Fruit fly (Drosophila melanogaster): ENCODE results near the gene Gal.
A peak's percentile ranks its signal among the peaks of the same experiment; 100 is the strongest.

The Gal gene

DNA sequence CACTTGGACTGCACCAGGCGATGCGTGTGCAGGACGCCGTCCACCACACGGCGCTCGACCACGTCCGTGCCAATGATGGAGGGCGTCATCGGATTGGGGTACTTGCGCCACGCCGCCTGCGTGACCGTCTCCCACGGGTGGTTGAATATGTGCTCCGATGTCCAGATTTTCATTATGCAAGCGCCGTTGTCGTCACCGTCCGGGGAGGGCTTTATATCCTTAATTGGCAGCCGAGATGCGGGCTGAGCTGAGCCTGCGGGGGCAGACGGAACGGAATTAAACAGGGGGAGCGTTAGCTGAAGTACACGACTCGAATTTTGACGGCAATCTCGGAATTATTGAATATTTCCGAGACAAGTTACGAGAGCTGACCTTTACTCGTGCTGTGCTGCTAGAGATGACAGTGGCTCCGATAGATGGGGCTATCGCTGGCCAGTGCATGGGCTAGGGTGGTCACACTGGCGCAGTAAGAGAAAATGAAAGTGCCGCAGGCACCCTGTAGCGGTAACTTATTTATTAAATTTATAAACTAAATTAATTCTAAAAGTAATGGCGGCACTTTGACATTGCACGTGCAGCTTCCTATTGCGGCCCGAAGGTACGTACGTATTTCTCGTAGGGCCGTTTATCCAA lies 41.0 kb upstream of the Gal start, which contains the start of gene IPIP (continued):
- peak; percentile 63; the same call in 1 of the 4 replicates for TF ChIP-seq Gug (GFP tag; IDR thresholded peaks at IDR 0.05)
- peak; percentile 12 for TF ChIP-seq CG18262 (tag; optimal IDR thresholded peaks at IDR 0.05)
- TF ChIP-seq nerfin-1 (tag; optimal IDR thresholded peaks at IDR 0.05), result no peak
- TF ChIP-seq Atf-2 (GFP tag; optimal IDR thresholded peaks at IDR 0.05), result no peak
- TF ChIP-seq CG6765 (GFP tag; optimal IDR thresholded peaks at IDR 0.05), result no peak
- no peak for TF ChIP-seq CG6813 (GFP tag; optimal IDR thresholded peaks at IDR 0.05)
- no peak for TF ChIP-seq gem (tag; optimal IDR thresholded peaks at IDR 0.05)
- peak; percentile 80; the same call in 1 of the 4 replicates for TF ChIP-seq chinmo (GFP tag; IDR thresholded peaks at IDR 0.05; ENCODE audit: partially characterized antibody)
- TF ChIP-seq ind (GFP tag; optimal IDR thresholded peaks at IDR 0.05), result peak; percentile 12
- TF ChIP-seq zen2 (GFP tag; IDR thresholded peaks at IDR 0.05; ENCODE audit: partially characterized antibody), result peak; percentile 54; the same call in 1 of the 3 replicates
- TF ChIP-seq sim (GFP tag; IDR thresholded peaks at IDR 0.05), result 0 out of 2 replicates have a peak, but pooled peaks have one; percentile 31
- TF ChIP-seq CrebB (tag; optimal IDR thresholded peaks at IDR 0.05), result no peak
- TF ChIP-seq CG10147 (GFP tag; optimal IDR thresholded peaks at IDR 0.05), result no peak
- TF ChIP-seq sna (GFP tag; IDR thresholded peaks at IDR 0.05; ENCODE audit: partially characterized antibody), result 0 out of 2 replicates have a peak, but pooled peaks have one; percentile 21
- TF ChIP-seq yki (optimal IDR thresholded peaks at IDR 0.05), result no peak
- TF ChIP-seq hbn (GFP tag; IDR thresholded peaks at IDR 0.05; ENCODE audit: partially characterized antibody), result peak; percentile 68; the same call in 1 of the 2 replicates
- TF ChIP-seq CG7271 (tag; optimal IDR thresholded peaks at IDR 0.05), result no peak
- no peak for TF ChIP-seq Antp (GFP tag; optimal IDR thresholded peaks at IDR 0.05)
- peak; percentile 23; the same call in 1 of the 2 replicates for TF ChIP-seq CG32772 (GFP tag; IDR thresholded peaks at IDR 0.05)
- TF ChIP-seq CG16779 (GFP tag; IDR thresholded peaks at IDR 0.05), result 0 out of 2 replicates have a peak, but pooled peaks have one; percentile 50
- peak; percentile 59 for TF ChIP-seq HmgZ (tag; optimal IDR thresholded peaks at IDR 0.05)
- peak; percentile 47 for TF ChIP-seq Ptx1 (GFP tag; IDR thresholded peaks at IDR 0.05)
- TF ChIP-seq inv (GFP tag; IDR thresholded peaks at IDR 0.05; ENCODE audit: partially characterized antibody), result peak; percentile 83
- TF ChIP-seq Pdp1 (GFP tag; optimal IDR thresholded peaks at IDR 0.05), result peak in 1 of 2 experiments; percentile 98
- no peak for TF ChIP-seq pan (optimal IDR thresholded peaks at IDR 0.05)
- peak in 1 of 2 experiments; percentile 43 for TF ChIP-seq pan (GFP tag; optimal IDR thresholded peaks at IDR 0.05 in 1 of 2, IDR thresholded peaks at IDR 0.05 in 1 of 2)
- TF ChIP-seq CG14441 (GFP tag; IDR thresholded peaks at IDR 0.05), result peak; percentile 26; the same call in 1 of the 2 replicates
- peak; percentile 24 for TF ChIP-seq CG34376 (GFP tag; optimal IDR thresholded peaks at IDR 0.05)
- peak; percentile 32 for TF ChIP-seq CG9817 (tag; optimal IDR thresholded peaks at IDR 0.05)
- peak; percentile 55; the same call in 1 of the 2 replicates for TF ChIP-seq CG17328 (GFP tag; IDR thresholded peaks at IDR 0.05)
- peak; percentile 59 for TF ChIP-seq nom (GFP tag; optimal IDR thresholded peaks at IDR 0.05)
- peak; percentile 85 for TF ChIP-seq ato (GFP tag; IDR thresholded peaks at IDR 0.05; ENCODE audit: partially characterized antibody)
- peak; percentile 57 for TF ChIP-seq CG9797 (GFP tag; optimal IDR thresholded peaks at IDR 0.05)
- peak; percentile 48; the same call in 2 of the 3 replicates for TF ChIP-seq row (GFP tag; IDR thresholded peaks at IDR 0.05)
- peak; percentile 95 for TF ChIP-seq Ets65A (GFP tag)
- TF ChIP-seq CG17829 (tag; optimal IDR thresholded peaks at IDR 0.05), result peak; percentile 44
- TF ChIP-seq crp (GFP tag; optimal IDR thresholded peaks at IDR 0.05), result peak in 1 of 2 experiments; percentile 73

DNA sequence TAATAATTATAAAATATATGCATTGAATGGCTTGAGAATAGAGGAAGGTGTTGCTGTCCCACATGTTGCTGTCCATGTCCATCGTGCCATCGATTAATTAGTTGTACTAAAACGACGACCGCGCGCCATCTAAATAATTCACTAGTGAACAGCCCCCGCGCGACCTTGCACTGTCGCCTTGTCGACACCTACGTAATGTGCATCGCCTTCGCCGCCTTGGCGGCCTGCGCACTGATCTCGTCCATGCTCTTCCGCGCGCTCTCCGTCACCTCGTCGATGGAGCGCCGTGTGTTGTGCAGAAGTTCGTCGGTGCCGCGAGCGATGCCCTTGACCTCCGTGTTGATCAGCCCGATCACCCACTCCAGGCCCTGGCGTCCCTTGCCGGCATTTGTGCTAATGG lies 40.2 kb upstream of the Gal start:
- no peak for TF ChIP-seq CG17612 (GFP tag; IDR thresholded peaks at IDR 0.05)
- TF ChIP-seq psq (GFP tag; optimal IDR thresholded peaks at IDR 0.05), result no peak
- TF ChIP-seq CG9797 (GFP tag; optimal IDR thresholded peaks at IDR 0.05), result no peak
- peak; percentile 83 for TF ChIP-seq sr (GFP tag; IDR thresholded peaks at IDR 0.05)
- TF ChIP-seq Med (GFP tag), result peak; percentile 79
- TF ChIP-seq ftz-f1 (GFP tag; optimal IDR thresholded peaks at IDR 0.05), result peak; percentile 1
- 0 out of 3 replicates have a peak, but pooled peaks have one; percentile 23 for TF ChIP-seq CG6175 (GFP tag; IDR thresholded peaks at IDR 0.05)
- TF ChIP-seq Gsc (GFP tag; IDR thresholded peaks at IDR 0.05), result no peak
- TF ChIP-seq amos (GFP tag; IDR thresholded peaks at IDR 0.05; ENCODE audit: partially characterized antibody), result 0 out of 2 replicates have a peak, but pooled peaks have one; percentile 11

Data from whole organism, embryonic.